Worm (Caenorhabditis elegans): ENCODE data around the gene srt-36.

DNA sequence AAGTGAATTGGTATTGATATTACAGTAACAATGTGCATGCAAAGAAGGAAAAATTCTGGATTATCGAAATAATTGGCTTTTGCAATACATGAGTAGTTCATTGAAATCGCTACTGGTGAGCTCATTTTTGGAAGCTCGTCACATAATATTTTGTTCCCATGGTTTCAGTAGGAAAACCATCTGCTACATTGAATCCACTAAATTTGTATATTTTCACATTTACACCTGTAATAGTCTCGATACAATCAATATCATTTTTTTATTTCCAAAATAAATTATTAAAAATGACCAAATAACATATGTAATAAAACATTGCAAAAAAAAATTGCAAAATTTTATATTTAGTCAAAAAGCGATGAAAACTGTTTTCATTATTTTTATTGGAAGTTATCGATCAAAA is 46.9 kb upstream of the srt-36 start, which contains the start of gene srh-192:
- TF ChIP-seq hlh-1 (tag; optimal IDR thresholded peaks at IDR 0.05): no peak
- no peak for TF ChIP-seq elt-1 (tag; optimal IDR thresholded peaks at IDR 0.05; ENCODE audit: borderline replicate concordance, insufficient read depth)
- TF ChIP-seq lin-13 (tag; optimal IDR thresholded peaks at IDR 0.05): no peak
- TF ChIP-seq unc-62 (GFP tag; optimal IDR thresholded peaks at IDR 0.05): no peak
- no peak for TF ChIP-seq blmp-1 (tag; optimal IDR thresholded peaks at IDR 0.05)
- no peak for TF ChIP-seq flh-1 (GFP tag; optimal IDR thresholded peaks at IDR 0.05)
- TF ChIP-seq elt-3 (tag; optimal IDR thresholded peaks at IDR 0.05): no peak
- no peak for TF ChIP-seq ces-1 (GFP tag; optimal IDR thresholded peaks at IDR 0.05)
- TF ChIP-seq nhr-12 (tag; optimal IDR thresholded peaks at IDR 0.05): no peak
- TF ChIP-seq unc-39 (tag; optimal IDR thresholded peaks at IDR 0.05): no peak
- no peak for TF ChIP-seq cnd-1 (tag; optimal IDR thresholded peaks at IDR 0.05)
